Worm (Caenorhabditis elegans) whole organism, L1 larva: ENCODE measurements around the gene fbxb-97.

Experiments
- alr-1 ChIP-seq: fragments of 200-800 bp; sonication (Bioruptor generic); optimal IDR thresholded peaks from 2 replicates; lab custom pipeline; 2018; ENCODE audit warnings: borderline replicate concordance, mild to moderate bottlenecking, missing genetic modification characterization, missing compliant biosample characterization
- ceh-90 ChIP-seq: sonication (generic microtip); optimal IDR thresholded peaks from 2 replicates; lab custom pipeline; 2016; ENCODE audit warnings: missing genetic modification characterization, missing compliant biosample characterization
- dpl-1 ChIP-seq, 3 experiments: fragments of 150-350 bp in 2 of 3; sonication (generic microtip) in 1 of 3; optimal IDR thresholded peaks; 2 replicates each; lab custom pipeline; 2014 to 2017; ENCODE audit warnings: missing biosample characterization in 3 of 3, missing genetic modification characterization in 3 of 3, missing genetic modification reagents in 3 of 3
- efl-1 ChIP-seq, 4 experiments: fragments of 150-350 bp; optimal IDR thresholded peaks in 3 of 4; peaks in 1 of 4; 1 replicate in 1 of 4; 2 replicates in 3 of 4; lab custom pipeline; 2014; ENCODE audit warnings: missing biosample characterization in 2 of 4, missing genetic modification characterization in 2 of 4, missing genetic modification reagents in 2 of 4
- egl-27 ChIP-seq, 2 experiments: fragments of 150-350 bp in 1 of 2; sonication (generic microtip); optimal IDR thresholded peaks; 3 replicates each; lab custom pipeline; 2017 to 2018; ENCODE audit warnings: missing biosample characterization in 2 of 2, missing genetic modification characterization in 2 of 2, missing genetic modification reagents in 2 of 2
- elt-2 ChIP-seq: sonication (generic microtip); optimal IDR thresholded peaks from 2 replicates; lab custom pipeline; 2016; ENCODE audit warnings: missing genetic modification characterization, mild to moderate bottlenecking, inconsistent platforms, missing compliant biosample characterization, missing genetic modification reagents
- elt-3 ChIP-seq, 6 experiments: fragments of 150-350 bp in 1 of 6; sonication (generic microtip); optimal IDR thresholded peaks; 2 replicates each; lab custom pipeline; 2017 to 2018; ENCODE audit warnings: missing biosample characterization in 6 of 6, missing genetic modification characterization in 6 of 6, inconsistent platforms in 1 of 6
- ets-5 ChIP-seq: fragments of 200-800 bp; sonication (Bioruptor generic); IDR thresholded peaks from 2 replicates; pipeline ENCODE4 v1.3.6; 2022; ENCODE audit warnings: missing genetic modification characterization, missing compliant biosample characterization
- fkh-10 ChIP-seq: sonication (generic microtip); optimal IDR thresholded peaks from 2 replicates; lab custom pipeline; 2017; ENCODE audit warnings: missing biosample characterization, missing genetic modification reagents, missing genetic modification characterization
- grh-1 ChIP-seq: fragments of 200-800 bp; sonication (Bioruptor generic); IDR thresholded peaks from 2 replicates; pipeline ENCODE4 v1.3.6; 2022; ENCODE audit warnings: missing genetic modification reagents, missing genetic modification characterization, missing compliant biosample characterization
- isw-1 ChIP-seq: fragments of 200-800 bp; sonication (Bioruptor generic); IDR thresholded peaks from 2 replicates; pipeline ENCODE4 v1.3.6; 2022; ENCODE audit warnings: missing genetic modification characterization, missing compliant biosample characterization
- lin-13 ChIP-seq: fragments of 150-350 bp; optimal IDR thresholded peaks from 2 replicates; lab custom pipeline; 2014; ENCODE audit warnings: missing biosample characterization, missing genetic modification reagents, missing genetic modification characterization
- lin-15B ChIP-seq: fragments of 150-350 bp; sonication (generic microtip); optimal IDR thresholded peaks from 3 replicates; lab custom pipeline; 2014; ENCODE audit warnings: missing biosample characterization, missing genetic modification characterization
- mef-2 ChIP-seq: fragments of 150-350 bp; optimal IDR thresholded peaks from 2 replicates; lab custom pipeline; 2014; ENCODE audit warnings: missing biosample characterization, missing genetic modification characterization
- mep-1 ChIP-seq: fragments of 150-350 bp; optimal IDR thresholded peaks from 2 replicates; lab custom pipeline; 2014; ENCODE audit warnings: missing biosample characterization, missing genetic modification characterization
- nhr-237 ChIP-seq: fragments of 150-350 bp; optimal IDR thresholded peaks from 2 replicates; lab custom pipeline; 2014; ENCODE audit warnings: missing biosample characterization, missing genetic modification characterization
- nhr-47 ChIP-seq: sonication (generic microtip); optimal IDR thresholded peaks from 2 replicates; lab custom pipeline; 2016; ENCODE audit warnings: mild to moderate bottlenecking, missing genetic modification characterization, moderate library complexity, missing compliant biosample characterization
- nhr-85 ChIP-seq: sonication (generic microtip); peaks from one replicate; lab custom pipeline; 2016; ENCODE audit warnings: missing genetic modification characterization, inconsistent platforms, missing compliant biosample characterization
- pag-3 ChIP-seq: sonication (generic microtip); optimal IDR thresholded peaks from 2 replicates; lab custom pipeline; 2017; ENCODE audit warnings: missing genetic modification characterization, mild to moderate bottlenecking, missing compliant biosample characterization, antibody characterized with exemption, borderline replicate concordance; ENCODE audit not compliant: insufficient read depth
- skn-1 ChIP-seq: fragments of 150-350 bp; optimal IDR thresholded peaks from 2 replicates; lab custom pipeline; 2014; ENCODE audit warnings: missing biosample characterization, missing genetic modification characterization
- sox-4 ChIP-seq: sonication (generic microtip); optimal IDR thresholded peaks from 2 replicates; lab custom pipeline; 2016; ENCODE audit warnings: missing genetic modification characterization, missing compliant biosample characterization
- sptf-1 ChIP-seq: fragments of 150-350 bp; optimal IDR thresholded peaks from 2 replicates; lab custom pipeline; 2014; ENCODE audit warnings: missing biosample characterization, missing genetic modification characterization
- sup-37 ChIP-seq: fragments of 200-800 bp; sonication (Bioruptor generic); optimal IDR thresholded peaks from 2 replicates; lab custom pipeline; 2018; ENCODE audit warnings: mild to moderate bottlenecking, missing genetic modification characterization, missing compliant biosample characterization
- swsn-7 ChIP-seq: sonication (generic microtip); optimal IDR thresholded peaks from 2 replicates; lab custom pipeline; 2016; ENCODE audit warnings: missing genetic modification characterization, missing compliant biosample characterization
- tlp-1 ChIP-seq: fragments of 150-350 bp; optimal IDR thresholded peaks from 2 replicates; lab custom pipeline; 2014; ENCODE audit warnings: missing biosample characterization, missing genetic modification characterization
- unc-130 ChIP-seq: fragments of 150-350 bp; optimal IDR thresholded peaks from 2 replicates; lab custom pipeline; 2017; ENCODE audit warnings: missing biosample characterization, missing genetic modification characterization, inconsistent platforms
- unc-62 ChIP-seq: fragments of 150-350 bp; optimal IDR thresholded peaks from 2 replicates; lab custom pipeline; 2014; ENCODE audit warnings: missing biosample characterization, missing genetic modification reagents, missing genetic modification characterization
- unc-86 ChIP-seq: sonication (generic microtip); optimal IDR thresholded peaks from 2 replicates; lab custom pipeline; 2016; ENCODE audit warnings: missing genetic modification characterization, missing compliant biosample characterization
- unc-98 ChIP-seq: fragments of 200-800 bp; sonication (Bioruptor generic); IDR thresholded peaks from 2 replicates; pipeline ENCODE4 v1.3.6; 2022; ENCODE audit warnings: missing genetic modification characterization, missing compliant biosample characterization
- vab-15 ChIP-seq: sonication (generic microtip); optimal IDR thresholded peaks from 2 replicates; lab custom pipeline; 2017; ENCODE audit warnings: missing genotype, mild to moderate bottlenecking, missing genetic modification characterization, missing compliant biosample characterization
- zip-4 ChIP-seq: fragments of 200-800 bp; sonication (Bioruptor generic); optimal IDR thresholded peaks from 2 replicates; lab custom pipeline; 2018; ENCODE audit warnings: mild to moderate bottlenecking, missing genetic modification characterization, moderate library complexity, missing compliant biosample characterization
- ztf-4 ChIP-seq: fragments of 150-350 bp; optimal IDR thresholded peaks from 2 replicates; lab custom pipeline; 2014; ENCODE audit warnings: missing biosample characterization, missing genetic modification characterization

The fbxb-97 gene

DNA sequence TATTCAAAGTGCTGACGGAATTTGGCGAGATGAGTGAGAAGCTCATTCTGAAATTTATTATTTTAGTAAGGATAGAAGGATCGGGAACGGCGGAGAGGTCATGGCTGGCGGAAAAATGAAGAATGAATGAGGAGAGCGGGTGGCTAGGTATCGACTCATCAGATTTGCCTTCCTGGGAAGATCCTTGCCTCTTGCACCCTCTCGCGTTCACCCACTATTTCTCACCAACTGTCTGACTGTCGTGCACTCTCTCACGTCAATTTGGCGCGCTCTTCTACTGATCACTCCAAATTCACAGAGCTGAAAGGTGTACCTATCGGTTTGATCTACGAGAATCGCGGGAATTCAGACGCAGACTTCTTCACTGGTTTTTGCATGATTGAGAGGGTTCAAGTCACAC is at the start of gene fbxb-97:
Gene fbxb-97, minus strand, starts transcription at position 53 of the 400 bp plus-strand sequence.
- TF ChIP-seq efl-1 (optimal IDR thresholded peaks at IDR 0.05; lab: Kevin White, UChicago), result peak in 1 of 2 experiments; percentile 48
- TF ChIP-seq efl-1 (GFP tag; optimal IDR thresholded peaks at IDR 0.05 in 1 of 2; lab: Kevin White, UChicago), result no peak
- no peak for TF ChIP-seq nhr-47 (tag; lab: Kevin White, UChicago)
- TF ChIP-seq elt-2 (tag; lab: Kevin White, UChicago), result no peak
- TF ChIP-seq vab-15 (tag; lab: Kevin White, UChicago), result no peak
- TF ChIP-seq skn-1 (tag; lab: Kevin White, UChicago), result no peak
- TF ChIP-seq, all 84 proteins: peak for 1

ce11 chrII:1895762-1896161 is 47.8 kb upstream of the fbxb-97 start, which contains the start of gene math-25:
Gene math-25 (plus strand): TSS chrII:1896062.
- TF ChIP-seq tlp-1 (tag; lab: Kevin White, UChicago), result no peak
- no peak for TF ChIP-seq nhr-85
- no peak for TF ChIP-seq sptf-1
- no peak for TF ChIP-seq mef-2 (tag; lab: Kevin White, UChicago)
- TF ChIP-seq swsn-7, result no peak
- no peak for TF ChIP-seq nhr-237 (tag; lab: Kevin White, UChicago)
- no peak for TF ChIP-seq grh-1 (GFP tag; lab: Robert Waterston, UW)
- TF ChIP-seq lin-15B (tag; lab: Kevin White, UChicago), result no peak
- TF ChIP-seq elt-3 (tag; optimal IDR thresholded peaks at IDR 0.05; lab: Kevin White, UChicago), result no peak
- no peak for TF ChIP-seq fkh-10

DNA sequence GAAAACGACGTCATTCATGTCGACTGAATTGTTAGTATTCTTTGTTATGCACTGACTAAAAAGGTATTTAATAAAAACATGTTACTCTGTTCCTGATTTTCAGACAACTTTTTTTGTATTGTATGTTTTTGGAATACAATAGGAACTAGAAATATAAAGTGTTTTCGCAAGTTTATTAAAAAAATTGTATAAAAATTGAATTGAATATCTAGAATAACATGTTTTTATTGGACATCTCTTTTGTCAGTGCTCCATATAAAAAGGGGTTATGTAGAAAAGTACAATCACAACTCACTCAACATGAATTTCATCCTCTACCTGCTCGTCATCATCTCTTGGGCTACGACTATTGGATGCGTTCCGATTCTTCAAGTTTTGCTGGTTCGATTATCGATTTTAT is 47.3 kb upstream of the fbxb-97 start, which contains the start of gene C46F9.5:
Gene C46F9.5, plus strand, starts transcription at position 301 of the 400 bp plus-strand sequence.
- TF ChIP-seq alr-1 (tag; lab: Kevin White, UChicago), result no peak

DNA sequence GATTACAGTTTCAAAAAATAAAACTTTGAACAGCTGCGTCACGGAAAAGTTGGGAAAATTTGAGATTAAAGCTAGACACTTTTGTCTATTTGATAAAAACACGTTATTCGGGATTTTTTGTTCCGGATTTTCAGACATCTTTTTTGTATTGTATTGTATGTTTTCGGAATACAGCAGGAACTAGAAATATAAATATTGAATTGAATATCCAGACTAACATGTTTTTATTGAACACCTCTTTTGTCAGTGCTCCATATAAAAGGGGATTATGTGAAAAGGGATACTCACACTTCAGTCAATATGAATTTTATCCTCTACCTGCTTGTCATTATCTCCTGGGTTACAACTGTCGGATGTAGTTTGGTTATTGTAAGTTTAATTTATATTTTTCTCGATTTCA is 46.0 kb upstream of the fbxb-97 start, which contains the start of gene C16C4.1:
Gene C16C4.1, plus strand, starts transcription at position 301 of the 400 bp plus-strand sequence.
- no peak for TF ChIP-seq isw-1 (GFP tag; lab: Robert Waterston, UW)
- no peak for TF ChIP-seq zip-4
- TF ChIP-seq dpl-1 (GFP tag; optimal IDR thresholded peaks at IDR 0.05; lab: Kevin White, UChicago), result no peak
- TF ChIP-seq ets-5 (GFP tag; lab: Robert Waterston, UW), result no peak
- no peak for TF ChIP-seq unc-98 (GFP tag; lab: Robert Waterston, UW)
- no peak for TF ChIP-seq skn-1 (tag; lab: Kevin White, UChicago)
- TF ChIP-seq ztf-4, result no peak
- TF ChIP-seq efl-1 (optimal IDR thresholded peaks at IDR 0.05; lab: Kevin White, UChicago), result no peak
- no peak for TF ChIP-seq efl-1 (GFP tag; optimal IDR thresholded peaks at IDR 0.05 in 1 of 2; lab: Kevin White, UChicago)
- no peak for TF ChIP-seq unc-130 (tag; lab: Kevin White, UChicago)
- TF ChIP-seq sup-37 (GFP tag; lab: Kevin White, UChicago), result no peak
- no peak for TF ChIP-seq lin-13 (GFP tag; lab: Kevin White, UChicago)

- TF ChIP-seq efl-1 (optimal IDR thresholded peaks at IDR 0.05; lab: Kevin White, UChicago) (no peak), efl-1 (GFP tag; optimal IDR thresholded peaks at IDR 0.05 in 1 of 2; lab: Kevin White, UChicago) (peak in 1 of 2 experiments; percentile 45), mep-1 (no peak)
Observed at ce11 chrII:1890682-1891081, 42.7 kb upstream of the fbxb-97 start, which contains the start of gene math-9. Gene math-9 (minus strand): TSS chrII:1890782.

DNA sequence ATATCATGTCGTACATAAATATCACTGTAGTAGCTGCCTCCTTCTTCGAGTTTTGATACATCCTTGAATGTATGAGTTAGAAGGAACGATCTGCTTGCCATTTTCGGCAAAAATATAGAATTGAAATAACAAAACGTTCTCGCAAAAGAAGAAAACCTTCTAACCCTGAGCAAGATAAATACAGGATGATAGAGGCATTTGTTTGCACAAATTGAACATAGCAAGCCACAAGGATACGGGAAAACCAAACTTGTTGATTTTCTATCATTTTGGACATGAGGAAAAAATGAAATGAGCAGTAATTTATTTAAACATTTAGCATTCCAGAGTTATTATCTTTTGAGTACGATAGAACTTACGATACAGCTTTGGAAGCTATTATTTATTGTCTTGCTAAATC is 41.1 kb upstream of the fbxb-97 start, which contains the start of gene math-8:
Gene math-8, minus strand, starts transcription at position 101 of the 400 bp plus-strand sequence.
- TF ChIP-seq pag-3, result no peak
- no peak for TF ChIP-seq unc-130 (tag; lab: Kevin White, UChicago)
- no peak for TF ChIP-seq unc-62 (GFP tag; lab: Kevin White, UChicago)
- no peak for TF ChIP-seq sox-4 (tag; lab: Kevin White, UChicago)
- no peak for TF ChIP-seq egl-27 (tag; optimal IDR thresholded peaks at IDR 0.05; lab: Kevin White, UChicago)
- TF ChIP-seq ceh-90, result no peak
- no peak for TF ChIP-seq efl-1 (optimal IDR thresholded peaks at IDR 0.05; lab: Kevin White, UChicago)
- TF ChIP-seq efl-1 (GFP tag; optimal IDR thresholded peaks at IDR 0.05 in 1 of 2; lab: Kevin White, UChicago), result no peak
- TF ChIP-seq unc-86 (tag; lab: Kevin White, UChicago), result no peak
- TF ChIP-seq tlp-1 (tag; lab: Kevin White, UChicago), result no peak
